Fruit fly (Drosophila melanogaster) whole organism, embryonic: ENCODE data around the gene CG7328.

Experiments used
- Awh ChIP-seq: fragments of 200-800 bp; sonication (Bioruptor generic); IDR thresholded peaks from 2 replicates; pipeline ENCODE4, ENCODE4 v1.3.6; 2022; ENCODE audit warnings: missing biosample characterization, missing genetic modification characterization
- CG10462 ChIP-seq: fragments of 200-800 bp; sonication (Bioruptor generic); optimal IDR thresholded peaks from 2 replicates; lab custom pipeline; 2016; ENCODE audit warnings: missing biosample characterization, missing genetic modification characterization
- CG11085 ChIP-seq: fragments of 200-800 bp; sonication (Bioruptor generic); IDR thresholded peaks from 2 replicates; pipeline ENCODE4 v1.3.6; 2022; ENCODE audit warnings: missing biosample characterization, missing genetic modification characterization
- CG11695 ChIP-seq: fragments of 200-800 bp; sonication (Bioruptor generic); IDR thresholded peaks from 3 replicates; pipeline ENCODE4 v1.3.6; 2022; ENCODE audit warnings: missing biosample characterization, missing genetic modification characterization
- CG11696 ChIP-seq: fragments of 200-800 bp; sonication (Bioruptor generic); IDR thresholded peaks from 2 replicates; pipeline ENCODE4 v1.3.6; 2022; ENCODE audit warnings: missing biosample characterization, missing genetic modification characterization
- CG12155 ChIP-seq: fragments of 200-800 bp; sonication (Bioruptor generic); optimal IDR thresholded peaks from 3 replicates; lab custom pipeline; 2016; ENCODE audit warnings: missing biosample characterization, missing genetic modification characterization
- CG12236 ChIP-seq: fragments of 200-800 bp; sonication (Bioruptor generic); optimal IDR thresholded peaks from 2 replicates; lab custom pipeline; 2016; ENCODE audit warnings: missing biosample characterization, missing genetic modification characterization
- CG12659 ChIP-seq: fragments of 200-800 bp; sonication (Bioruptor generic); optimal IDR thresholded peaks from 3 replicates; lab custom pipeline; 2017; ENCODE audit warnings: mild to moderate bottlenecking, missing biosample characterization, missing genetic modification reagents, missing genetic modification characterization
- CG14860 ChIP-seq: fragments of 200-800 bp; sonication (Bioruptor generic); IDR thresholded peaks from 3 replicates; pipeline ENCODE4 v1.3.6; 2022; ENCODE audit warnings: missing biosample characterization, missing genetic modification characterization; ENCODE audit not compliant: partially characterized antibody
- CG17612 ChIP-seq: fragments of 200-800 bp; sonication (Bioruptor generic); IDR thresholded peaks from 2 replicates; pipeline ENCODE4 v1.3.6; 2022; ENCODE audit warnings: missing biosample characterization, missing genetic modification characterization
- CG18619 ChIP-seq: fragments of 200-800 bp; sonication (Bioruptor generic); optimal IDR thresholded peaks from 3 replicates; lab custom pipeline; 2017; ENCODE audit warnings: missing biosample characterization, mild to moderate bottlenecking, missing genetic modification characterization
- CG18764 ChIP-seq: fragments of 200-800 bp; sonication (Bioruptor generic); optimal IDR thresholded peaks from 3 replicates; lab custom pipeline; 2016; ENCODE audit warnings: missing biosample characterization, missing genetic modification characterization
- CG2199 ChIP-seq: fragments of 200-800 bp; sonication (Bioruptor generic); IDR thresholded peaks from 3 replicates; pipeline ENCODE4 v1.3.6; 2022; ENCODE audit warnings: missing biosample characterization, missing genetic modification characterization
- CG30403 ChIP-seq: fragments of 200-800 bp; sonication (Bioruptor generic); optimal IDR thresholded peaks from 3 replicates; lab custom pipeline; 2016; ENCODE audit warnings: missing biosample characterization, missing genetic modification characterization
- CG30431 ChIP-seq: fragments of 200-800 bp; sonication (Bioruptor generic); optimal IDR thresholded peaks from 2 replicates; lab custom pipeline; 2017; ENCODE audit warnings: missing biosample characterization, missing genetic modification characterization
- CG31365 ChIP-seq: fragments of 200-800 bp; sonication (Bioruptor generic); optimal IDR thresholded peaks from 2 replicates; lab custom pipeline; 2018; ENCODE audit warnings: missing biosample characterization, mild to moderate bottlenecking, missing genetic modification characterization
- CG3163 ChIP-seq: fragments of 200-800 bp; sonication (Bioruptor generic); optimal IDR thresholded peaks from 3 replicates; lab custom pipeline; 2016; ENCODE audit warnings: missing biosample characterization, missing genetic modification characterization
- CG3847 ChIP-seq: fragments of 200-800 bp; sonication (Bioruptor generic); IDR thresholded peaks from 2 replicates; pipeline ENCODE4 v1.3.6; 2022; ENCODE audit warnings: missing biosample characterization, missing genetic modification characterization
- CTCF ChIP-seq: fragments of 200-800 bp; sonication (Bioruptor generic); optimal IDR thresholded peaks from 2 replicates; lab custom pipeline; 2017; ENCODE audit warnings: missing biosample characterization, mild to moderate bottlenecking, missing genetic modification characterization, moderate library complexity
- D19A ChIP-seq: fragments of 200-800 bp; optimal IDR thresholded peaks from 3 replicates; lab custom pipeline; 2019; ENCODE audit warnings: missing biosample characterization, mild to moderate bottlenecking, missing genetic modification characterization, moderate library complexity
- Dad ChIP-seq: fragments of 200-800 bp; sonication (Bioruptor generic); optimal IDR thresholded peaks from 3 replicates; lab custom pipeline; 2016; ENCODE audit warnings: missing biosample characterization, missing genetic modification characterization
- Dip2 ChIP-seq: fragments of 200-800 bp; sonication (Bioruptor generic); IDR thresholded peaks from 2 replicates; pipeline ENCODE4 v1.3.6; 2022; ENCODE audit warnings: missing biosample characterization, missing genetic modification characterization
- Dip3 ChIP-seq: fragments of 200-800 bp; sonication (Bioruptor generic); optimal IDR thresholded peaks from 3 replicates; lab custom pipeline; 2016; ENCODE audit warnings: missing biosample characterization, missing genetic modification characterization
- H15 ChIP-seq: fragments of 200-800 bp; sonication (Bioruptor generic); IDR thresholded peaks from 3 replicates; pipeline ENCODE4 v1.3.6; 2022; ENCODE audit warnings: missing biosample characterization, missing genetic modification characterization
- Hmx ChIP-seq: fragments of 200-800 bp; sonication (Bioruptor generic); optimal IDR thresholded peaks from 2 replicates; lab custom pipeline; 2016; ENCODE audit warnings: missing biosample characterization, missing genetic modification characterization
- Hr51 ChIP-seq, 2 experiments: fragments of 200-800 bp; sonication (Bioruptor generic); optimal IDR thresholded peaks; 2 replicates in 1 of 2; 3 replicates in 1 of 2; lab custom pipeline; 2016 to 2018; ENCODE audit warnings: missing biosample characterization in 2 of 2, missing genetic modification characterization in 2 of 2, mild to moderate bottlenecking in 1 of 2, moderate library complexity in 1 of 2
- Lhr ChIP-seq: fragments of 200-800 bp; sonication (Bioruptor generic); optimal IDR thresholded peaks from 3 replicates; lab custom pipeline; 2017; ENCODE audit warnings: mild to moderate bottlenecking, missing biosample characterization, missing genetic modification reagents, missing genetic modification characterization
- MESR4 ChIP-seq: fragments of 200-800 bp; sonication (Bioruptor generic); optimal IDR thresholded peaks from 2 replicates; lab custom pipeline; 2018; ENCODE audit warnings: missing biosample characterization, mild to moderate bottlenecking, missing genetic modification characterization, moderate library complexity
- MTF-1 ChIP-seq: fragments of 200-800 bp; sonication (Bioruptor generic); optimal IDR thresholded peaks from 2 replicates; lab custom pipeline; 2018; ENCODE audit warnings: missing biosample characterization, mild to moderate bottlenecking, missing genetic modification characterization, borderline replicate concordance
- Mad ChIP-seq: fragments of 200-800 bp; sonication (Bioruptor generic); optimal IDR thresholded peaks from 2 replicates; lab custom pipeline; 2016; ENCODE audit warnings: missing biosample characterization, missing genetic modification characterization
- Poxn ChIP-seq: fragments of 200-800 bp; sonication (Bioruptor generic); IDR thresholded peaks from 2 replicates; pipeline ENCODE4 v1.3.6; 2022; ENCODE audit warnings: missing biosample characterization, missing genetic modification characterization
- Scr ChIP-seq: fragments of 200-800 bp; sonication (Bioruptor generic); IDR thresholded peaks from 2 replicates; pipeline ENCODE4 v1.3.6; 2022; ENCODE audit warnings: missing biosample characterization, missing genetic modification characterization; ENCODE audit not compliant: partially characterized antibody
- Sry-δ ChIP-seq: fragments of 200-800 bp; sonication (Bioruptor generic); optimal IDR thresholded peaks from 2 replicates; lab custom pipeline; 2016; ENCODE audit warnings: missing biosample characterization, missing genetic modification characterization
- crp ChIP-seq, 2 experiments: fragments of 200-800 bp; sonication (Bioruptor generic); optimal IDR thresholded peaks; 2 replicates in 1 of 2; 3 replicates in 1 of 2; lab custom pipeline; 2017; ENCODE audit warnings: missing biosample characterization in 2 of 2, missing genetic modification characterization in 2 of 2, mild to moderate bottlenecking in 1 of 2, moderate library complexity in 1 of 2
- dysf ChIP-seq: fragments of 200-800 bp; sonication (Bioruptor generic); IDR thresholded peaks from 3 replicates; pipeline ENCODE4 v1.3.6; 2022; ENCODE audit warnings: missing biosample characterization, missing genetic modification characterization
- ems ChIP-seq: fragments of 200-800 bp; sonication (Bioruptor generic); optimal IDR thresholded peaks from 3 replicates; lab custom pipeline; 2016; ENCODE audit warnings: missing biosample characterization, missing genetic modification characterization
- gcm2 ChIP-seq: fragments of 200-800 bp; sonication (Bioruptor generic); optimal IDR thresholded peaks from 2 replicates; lab custom pipeline; 2016; ENCODE audit warnings: missing biosample characterization, missing genetic modification characterization
- grau ChIP-seq: fragments of 200-800 bp; optimal IDR thresholded peaks from 3 replicates; lab custom pipeline; 2019; ENCODE audit warnings: missing biosample characterization, mild to moderate bottlenecking, missing genetic modification characterization, moderate library complexity
- jumu ChIP-seq: fragments of 200-800 bp; sonication (Bioruptor generic); optimal IDR thresholded peaks from 3 replicates; lab custom pipeline; 2016; ENCODE audit warnings: missing biosample characterization, missing genetic modification characterization
- lbe ChIP-seq: fragments of 200-800 bp; sonication (Bioruptor generic); optimal IDR thresholded peaks from 2 replicates; lab custom pipeline; 2016; ENCODE audit warnings: missing biosample characterization, mild to moderate bottlenecking, missing genetic modification characterization
- nerfin-1 ChIP-seq: fragments of 200-800 bp; sonication (Bioruptor generic); optimal IDR thresholded peaks from 3 replicates; lab custom pipeline; 2019; ENCODE audit warnings: missing biosample characterization, mild to moderate bottlenecking, missing genetic modification characterization, moderate library complexity
- org-1 ChIP-seq: fragments of 200-800 bp; sonication (Bioruptor generic); optimal IDR thresholded peaks from 2 replicates; lab custom pipeline; 2017; ENCODE audit warnings: missing biosample characterization, missing genetic modification characterization
- prd ChIP-seq, 3 experiments: fragments of >200 bp in 2 of 3; fragments of 200-800 bp in 1 of 3; sonication (Bioruptor generic) in 1 of 3; optimal IDR thresholded peaks in 2 of 3; IDR thresholded peaks in 1 of 3; 2 replicates in 2 of 3; 3 replicates in 1 of 3; pipeline versions ENCODE4 v1.3.6 to Lab custom; 2017 to 2022; ENCODE audit warnings: missing biosample characterization in 1 of 3, missing genetic modification characterization in 1 of 3
- repo ChIP-seq: fragments of 200-800 bp; sonication (Bioruptor generic); optimal IDR thresholded peaks from 2 replicates; lab custom pipeline; 2016; ENCODE audit warnings: missing biosample characterization, missing genetic modification characterization
- salm ChIP-seq: fragments of 200-800 bp; sonication (Bioruptor generic); optimal IDR thresholded peaks from 2 replicates; lab custom pipeline; 2018; ENCODE audit warnings: missing biosample characterization, mild to moderate bottlenecking, missing genetic modification characterization
- seq ChIP-seq: fragments of 200-800 bp; sonication (Bioruptor generic); IDR thresholded peaks from 2 replicates; pipeline ENCODE4 v1.3.6; 2022; ENCODE audit warnings: missing biosample characterization, missing genetic modification characterization
- slp2 ChIP-seq: fragments of 200-800 bp; sonication (Bioruptor generic); optimal IDR thresholded peaks from 2 replicates; lab custom pipeline; 2016; ENCODE audit warnings: missing biosample characterization, missing genetic modification characterization
- tap ChIP-seq: fragments of 200-800 bp; optimal IDR thresholded peaks from 3 replicates; lab custom pipeline; 2019; ENCODE audit warnings: missing biosample characterization, mild to moderate bottlenecking, missing genetic modification characterization, moderate library complexity
- unc-4 ChIP-seq: fragments of 200-800 bp; sonication (Bioruptor generic); IDR thresholded peaks from 2 replicates; pipeline ENCODE4 v1.3.6; 2022; ENCODE audit warnings: missing biosample characterization, missing genetic modification characterization; ENCODE audit not compliant: partially characterized antibody
- wor ChIP-seq: fragments of 200-800 bp; sonication (Bioruptor generic); IDR thresholded peaks from 2 replicates; pipeline ENCODE4 v1.3.6; 2022; ENCODE audit warnings: missing biosample characterization, missing genetic modification characterization
- zen2 ChIP-seq: fragments of 200-800 bp; sonication (Bioruptor generic); IDR thresholded peaks from 3 replicates; pipeline ENCODE4 v1.3.6; 2022; ENCODE audit warnings: missing biosample characterization, missing genetic modification characterization; ENCODE audit not compliant: partially characterized antibody

CG7328 gene

dm6 chr3L:20112797-20113368 lies 27.5 kb downstream of the CG7328 start, which contains the start of gene CG14187 (continued):
- TF ChIP-seq CG30431 (GFP tag; lab: Kevin White, UChicago) (no peak), CG11085 (GFP tag; lab: Robert Waterston, UW) (no peak), jumu (GFP tag; lab: Kevin White, UChicago) (no peak), CTCF (GFP tag; lab: Kevin White, UChicago) (peak; percentile 89), lbe (GFP tag; lab: Kevin White, UChicago) (no peak), Dip3 (GFP tag; lab: Kevin White, UChicago) (no peak), repo (GFP tag; lab: Kevin White, UChicago) (no peak), CG30403 (GFP tag; lab: Kevin White, UChicago) (no peak), Mad (GFP tag; lab: Kevin White, UChicago) (no peak), Lhr (GFP tag; lab: Kevin White, UChicago) (no peak), Hmx (GFP tag; lab: Kevin White, UChicago) (no peak), tap (tag; lab: Kevin White, UChicago) (no peak), Dip2 (GFP tag; lab: Robert Waterston, UW) (no peak), nerfin-1 (tag; lab: Kevin White, UChicago) (no peak), ems (GFP tag; lab: Kevin White, UChicago) (no peak), CG10462 (GFP tag; lab: Kevin White, UChicago) (no peak), Scr (GFP tag; lab: Robert Waterston, UW) (peak; percentile 65), H15 (GFP tag; lab: Robert Waterston, UW) (no peak), CG11696 (GFP tag; lab: Robert Waterston, UW) (no peak), CG2199 (GFP tag; lab: Robert Waterston, UW) (no peak), seq (GFP tag; lab: Robert Waterston, UW) (no peak), Awh (GFP tag; lab: Robert Waterston, UW) (no peak), CG17612 (no peak), CG12155 (GFP tag; lab: Kevin White, UChicago) (no peak), salm (tag; lab: Kevin White, UChicago) (no peak), CG3847 (GFP tag; lab: Robert Waterston, UW) (peak; percentile 37; the same call in 1 of the 2 replicates), D19A (tag; lab: Kevin White, UChicago) (no peak), dysf (0 out of 3 replicates have a peak, but pooled peaks have one; percentile 31), CG12236 (no peak), unc-4 (GFP tag; lab: Robert Waterston, UW) (peak; percentile 64), CG14860 (GFP tag; lab: Robert Waterston, UW) (0 out of 3 replicates have a peak, but pooled peaks have one; percentile 26), slp2 (GFP tag; lab: Kevin White, UChicago) (no peak), zen2 (no peak), prd (optimal IDR thresholded peaks at IDR 0.05; lab: Kevin White, UChicago) (no peak), prd (GFP tag; IDR thresholded peaks at IDR 0.05; lab: Robert Waterston, UW) (peak; percentile 58; the same call in 2 of the 3 replicates), grau (tag; lab: Kevin White, UChicago) (no peak), Hr51 (GFP tag; optimal IDR thresholded peaks at IDR 0.05; lab: Kevin White, UChicago) (peak in 1 of 2 experiments; percentile 8), org-1 (GFP tag; lab: Kevin White, UChicago) (no peak), Poxn (GFP tag; lab: Robert Waterston, UW) (no peak), CG31365 (tag; lab: Kevin White, UChicago) (no peak), crp (GFP tag; optimal IDR thresholded peaks at IDR 0.05; lab: Kevin White, UChicago) (no peak), Sry-δ (GFP tag; lab: Kevin White, UChicago) (peak; percentile 10), CG18619 (no peak), CG18764 (GFP tag; lab: Kevin White, UChicago) (no peak), wor (GFP tag; lab: Robert Waterston, UW) (no peak), MTF-1 (GFP tag; lab: Kevin White, UChicago) (no peak), CG11695 (GFP tag; lab: Robert Waterston, UW) (no peak), gcm2 (GFP tag; lab: Kevin White, UChicago) (no peak), MESR4 (no peak), CG12659 (GFP tag; lab: Kevin White, UChicago) (no peak), CG3163 (GFP tag; lab: Kevin White, UChicago) (no peak), Dad (GFP tag; lab: Kevin White, UChicago) (no peak)
